Fruit fly (Drosophila melanogaster) whole organism, embryonic: ENCODE measurements around the gene CG2961.

Source experiments
- Abd-B ChIP-seq: fragments of 200-800 bp; sonication (Bioruptor generic); optimal IDR thresholded peaks from 2 replicates; lab custom pipeline; 2018; ENCODE audit warnings: missing biosample characterization, mild to moderate bottlenecking, missing genetic modification characterization, moderate library complexity
- Ada2b ChIP-seq: fragments of 200-800 bp; sonication (Bioruptor generic); IDR thresholded peaks from 2 replicates; pipeline ENCODE4 v1.3.6; 2022; ENCODE audit warnings: missing biosample characterization, missing genetic modification characterization
- Adf1 ChIP-seq: fragments of 200-800 bp; sonication (Bioruptor generic); IDR thresholded peaks from 2 replicates; pipeline ENCODE4 v1.3.6; 2022; ENCODE audit warnings: missing biosample characterization, missing genetic modification characterization
- Asciz ChIP-seq: fragments of 200-800 bp; sonication (Bioruptor generic); optimal IDR thresholded peaks from 2 replicates; lab custom pipeline; 2017; ENCODE audit warnings: missing biosample characterization, mild to moderate bottlenecking, missing genetic modification characterization, missing genetic modification reagents
- CG10959 ChIP-seq: fragments of 200-800 bp; sonication (Bioruptor generic); IDR thresholded peaks from 2 replicates; pipeline ENCODE4 v1.3.6; 2022; ENCODE audit warnings: missing biosample characterization, missing genetic modification characterization
- CG11085 ChIP-seq: fragments of 200-800 bp; sonication (Bioruptor generic); IDR thresholded peaks from 2 replicates; pipeline ENCODE4 v1.3.6; 2022; ENCODE audit warnings: missing biosample characterization, missing genetic modification characterization
- CG11504 ChIP-seq: fragments of 200-800 bp; sonication (Bioruptor generic); optimal IDR thresholded peaks from 3 replicates; lab custom pipeline; 2019; ENCODE audit warnings: missing biosample characterization, mild to moderate bottlenecking, missing genetic modification characterization, moderate library complexity
- CG11695 ChIP-seq: fragments of 200-800 bp; sonication (Bioruptor generic); IDR thresholded peaks from 3 replicates; pipeline ENCODE4 v1.3.6; 2022; ENCODE audit warnings: missing biosample characterization, missing genetic modification characterization
- CG13775 ChIP-seq: fragments of 200-800 bp; sonication (Bioruptor generic); optimal IDR thresholded peaks from 3 replicates; lab custom pipeline; 2017; ENCODE audit warnings: missing biosample characterization, mild to moderate bottlenecking, missing genetic modification characterization
- CG16815 ChIP-seq: fragments of 200-800 bp; sonication (Bioruptor generic); optimal IDR thresholded peaks from 3 replicates; lab custom pipeline; 2017; ENCODE audit warnings: missing biosample characterization, mild to moderate bottlenecking, missing genetic modification characterization
- CG17186 ChIP-seq: fragments of 200-800 bp; sonication (Bioruptor generic); optimal IDR thresholded peaks from 3 replicates; lab custom pipeline; 2017; ENCODE audit warnings: missing biosample characterization, missing genetic modification reagents, missing genetic modification characterization
- CG2120 ChIP-seq: fragments of 200-800 bp; sonication (Bioruptor generic); optimal IDR thresholded peaks from 3 replicates; lab custom pipeline; 2016; ENCODE audit warnings: missing biosample characterization, missing genetic modification characterization
- CG31224 ChIP-seq: fragments of 200-800 bp; sonication (Bioruptor generic); IDR thresholded peaks from 2 replicates; pipeline ENCODE4 v1.3.6; 2022; ENCODE audit warnings: missing biosample characterization, missing genetic modification characterization
- CG42726 ChIP-seq: fragments of 200-800 bp; sonication (Bioruptor generic); IDR thresholded peaks from 2 replicates; pipeline ENCODE4 v1.3.6; 2022; ENCODE audit warnings: missing biosample characterization, missing genetic modification characterization; ENCODE audit not compliant: partially characterized antibody
- CG4360 ChIP-seq: fragments of 200-800 bp; sonication (Bioruptor generic); IDR thresholded peaks from 2 replicates; pipeline ENCODE4 v1.3.6; 2022; ENCODE audit warnings: missing biosample characterization, missing genetic modification characterization
- CG5180 ChIP-seq: fragments of 200-800 bp; sonication (Bioruptor generic); optimal IDR thresholded peaks from 3 replicates; lab custom pipeline; 2017; ENCODE audit warnings: missing biosample characterization, missing genetic modification characterization, mild to moderate bottlenecking, moderate library complexity, missing genetic modification reagents
- CG5245 ChIP-seq: fragments of 200-800 bp; sonication (Bioruptor generic); optimal IDR thresholded peaks from 3 replicates; lab custom pipeline; 2016; ENCODE audit warnings: missing biosample characterization, missing genetic modification characterization
- CG6254 ChIP-seq: fragments of 200-800 bp; sonication (Bioruptor generic); optimal IDR thresholded peaks from 3 replicates; lab custom pipeline; 2017; ENCODE audit warnings: mild to moderate bottlenecking, missing biosample characterization, missing genetic modification reagents, missing genetic modification characterization
- CG6683 ChIP-seq: fragments of 200-800 bp; sonication (Bioruptor generic); optimal IDR thresholded peaks from 2 replicates; lab custom pipeline; 2017; ENCODE audit warnings: missing biosample characterization, mild to moderate bottlenecking, missing genetic modification characterization, missing genetic modification reagents
- CG7839 ChIP-seq: fragments of 200-800 bp; sonication (Bioruptor generic); optimal IDR thresholded peaks from 3 replicates; lab custom pipeline; 2018; ENCODE audit warnings: missing biosample characterization, mild to moderate bottlenecking, missing genetic modification characterization, moderate library complexity
- CG7963 ChIP-seq: fragments of 200-800 bp; sonication (Bioruptor generic); IDR thresholded peaks from 3 replicates; pipeline ENCODE4 v1.3.6; 2022; ENCODE audit warnings: missing biosample characterization, missing genetic modification characterization; ENCODE audit not compliant: partially characterized antibody
- CG8089 ChIP-seq: fragments of 200-800 bp; sonication (Bioruptor generic); optimal IDR thresholded peaks from 3 replicates; lab custom pipeline; 2016; ENCODE audit warnings: missing biosample characterization, missing genetic modification characterization
- CG9727 ChIP-seq: fragments of 200-800 bp; sonication (Bioruptor generic); optimal IDR thresholded peaks from 3 replicates; lab custom pipeline; 2017; ENCODE audit warnings: missing biosample characterization, mild to moderate bottlenecking, missing genetic modification characterization
- Dip3 ChIP-seq: fragments of 200-800 bp; sonication (Bioruptor generic); optimal IDR thresholded peaks from 3 replicates; lab custom pipeline; 2016; ENCODE audit warnings: missing biosample characterization, missing genetic modification characterization
- Dll ChIP-seq: fragments of 200-800 bp; sonication (Bioruptor generic); IDR thresholded peaks from 4 replicates; pipeline ENCODE4 v1.3.6; 2022; ENCODE audit warnings: missing biosample characterization, missing genetic modification characterization; ENCODE audit not compliant: partially characterized antibody
- Fer3 ChIP-seq: fragments of 200-800 bp; sonication (Bioruptor generic); optimal IDR thresholded peaks from 2 replicates; lab custom pipeline; 2018; ENCODE audit warnings: missing biosample characterization, mild to moderate bottlenecking, missing genetic modification characterization, moderate library complexity
- Gug ChIP-seq: fragments of 200-800 bp; sonication (Bioruptor generic); IDR thresholded peaks from 4 replicates; pipeline ENCODE4 v1.3.6; 2022; ENCODE audit warnings: missing biosample characterization, missing genetic modification characterization
- H15 ChIP-seq: fragments of 200-800 bp; sonication (Bioruptor generic); IDR thresholded peaks from 3 replicates; pipeline ENCODE4 v1.3.6; 2022; ENCODE audit warnings: missing biosample characterization, missing genetic modification characterization
- Hmx ChIP-seq: fragments of 200-800 bp; sonication (Bioruptor generic); optimal IDR thresholded peaks from 2 replicates; lab custom pipeline; 2016; ENCODE audit warnings: missing biosample characterization, missing genetic modification characterization
- Meics ChIP-seq: fragments of 200-800 bp; sonication (Bioruptor generic); optimal IDR thresholded peaks from 2 replicates; lab custom pipeline; 2017; ENCODE audit warnings: missing biosample characterization, mild to moderate bottlenecking, missing genetic modification characterization
- Myb ChIP-seq: fragments of 200-800 bp; sonication (Bioruptor generic); optimal IDR thresholded peaks from 2 replicates; lab custom pipeline; 2016; ENCODE audit warnings: missing biosample characterization, missing genetic modification characterization
- Nf-YC ChIP-seq: fragments of 200-800 bp; optimal IDR thresholded peaks from 3 replicates; lab custom pipeline; 2019; ENCODE audit warnings: missing biosample characterization, mild to moderate bottlenecking, missing genetic modification characterization, moderate library complexity
- Rfx ChIP-seq: fragments of 200-800 bp; sonication (Bioruptor generic); IDR thresholded peaks from 2 replicates; pipeline ENCODE4 v1.3.6; 2022; ENCODE audit warnings: missing biosample characterization, missing genetic modification characterization
- Sox100B ChIP-seq: fragments of 200-800 bp; sonication (Bioruptor generic); optimal IDR thresholded peaks from 3 replicates; lab custom pipeline; 2018; ENCODE audit warnings: missing biosample characterization, mild to moderate bottlenecking, missing genetic modification characterization
- TFAM ChIP-seq: fragments of 200-800 bp; sonication (Bioruptor generic); optimal IDR thresholded peaks from 2 replicates; lab custom pipeline; 2017; ENCODE audit warnings: missing biosample characterization, missing genetic modification characterization, inconsistent platforms
- bab2 ChIP-seq: fragments of 200-800 bp; sonication (Bioruptor generic); optimal IDR thresholded peaks from 2 replicates; lab custom pipeline; 2016; ENCODE audit warnings: missing biosample characterization, missing genetic modification characterization
- bowl ChIP-seq: fragments of 200-800 bp; sonication (Bioruptor generic); IDR thresholded peaks from 2 replicates; pipeline ENCODE4 v1.3.6; 2022; ENCODE audit warnings: missing biosample characterization, missing genetic modification characterization
- bsh ChIP-seq, 2 experiments: fragments of 200-800 bp; sonication (Bioruptor generic); optimal IDR thresholded peaks; 2 replicates each; lab custom pipeline; 2017 to 2018; ENCODE audit warnings: mild to moderate bottlenecking in 2 of 2, missing biosample characterization in 2 of 2, missing genetic modification characterization in 2 of 2, moderate library complexity in 1 of 2
- caup ChIP-seq: fragments of 200-800 bp; sonication (Bioruptor generic); optimal IDR thresholded peaks from 3 replicates; lab custom pipeline; 2017; ENCODE audit warnings: missing biosample characterization, mild to moderate bottlenecking, missing genetic modification characterization, moderate library complexity; ENCODE audit not compliant: severe bottlenecking
- disco-r ChIP-seq: fragments of 200-800 bp; sonication (Bioruptor generic); optimal IDR thresholded peaks from 2 replicates; lab custom pipeline; 2016; ENCODE audit warnings: missing biosample characterization, missing genetic modification characterization
- dmrt99B ChIP-seq: fragments of 200-800 bp; sonication (Bioruptor generic); optimal IDR thresholded peaks from 2 replicates; lab custom pipeline; 2018; ENCODE audit warnings: missing biosample characterization, mild to moderate bottlenecking, missing genetic modification characterization, moderate library complexity
- dysf ChIP-seq: fragments of 200-800 bp; sonication (Bioruptor generic); IDR thresholded peaks from 3 replicates; pipeline ENCODE4 v1.3.6; 2022; ENCODE audit warnings: missing biosample characterization, missing genetic modification characterization
- eve ChIP-seq, 2 experiments: fragments of >200 bp; optimal IDR thresholded peaks; 2 replicates each; lab custom pipeline; 2017; ENCODE audit warnings: missing biosample characterization in 2 of 2, missing genetic modification characterization in 2 of 2
- fd64A ChIP-seq: fragments of 200-800 bp; sonication (Bioruptor generic); optimal IDR thresholded peaks from 3 replicates; lab custom pipeline; 2018; ENCODE audit warnings: missing biosample characterization, mild to moderate bottlenecking, missing genetic modification characterization
- gt ChIP-seq: fragments of 200-800 bp; sonication (Bioruptor generic); IDR thresholded peaks from 2 replicates; pipeline ENCODE4 v1.3.6; 2022; ENCODE audit warnings: missing biosample characterization, missing genetic modification characterization
- lab ChIP-seq: fragments of 200-800 bp; sonication (Bioruptor generic); optimal IDR thresholded peaks from 3 replicates; lab custom pipeline; 2017; ENCODE audit warnings: missing biosample characterization, missing genetic modification characterization, mild to moderate bottlenecking, moderate library complexity, missing genetic modification reagents
- prd ChIP-seq, 3 experiments: fragments of >200 bp in 2 of 3; fragments of 200-800 bp in 1 of 3; sonication (Bioruptor generic) in 1 of 3; optimal IDR thresholded peaks in 2 of 3; IDR thresholded peaks in 1 of 3; 2 replicates in 2 of 3; 3 replicates in 1 of 3; pipeline versions ENCODE4 v1.3.6 to Lab custom; 2017 to 2022; ENCODE audit warnings: missing biosample characterization in 1 of 3, missing genetic modification characterization in 1 of 3
- tgo ChIP-seq: fragments of 200-800 bp; sonication (Bioruptor generic); IDR thresholded peaks from 3 replicates; pipeline ENCODE4 v1.3.6; 2022; ENCODE audit warnings: missing biosample characterization, missing genetic modification characterization
- toy ChIP-seq: fragments of 200-800 bp; sonication (Bioruptor generic); IDR thresholded peaks from 2 replicates; pipeline ENCODE4 v1.3.6; 2022; ENCODE audit warnings: missing biosample characterization, missing genetic modification characterization
- yki ChIP-seq: fragments of >200 bp; optimal IDR thresholded peaks from 3 replicates; lab custom pipeline; 2018
- zen ChIP-seq: fragments of 200-800 bp; sonication (Bioruptor generic); optimal IDR thresholded peaks from 3 replicates; lab custom pipeline; 2018; ENCODE audit warnings: missing biosample characterization, mild to moderate bottlenecking, missing genetic modification characterization, moderate library complexity

Gene CG2961

DNA sequence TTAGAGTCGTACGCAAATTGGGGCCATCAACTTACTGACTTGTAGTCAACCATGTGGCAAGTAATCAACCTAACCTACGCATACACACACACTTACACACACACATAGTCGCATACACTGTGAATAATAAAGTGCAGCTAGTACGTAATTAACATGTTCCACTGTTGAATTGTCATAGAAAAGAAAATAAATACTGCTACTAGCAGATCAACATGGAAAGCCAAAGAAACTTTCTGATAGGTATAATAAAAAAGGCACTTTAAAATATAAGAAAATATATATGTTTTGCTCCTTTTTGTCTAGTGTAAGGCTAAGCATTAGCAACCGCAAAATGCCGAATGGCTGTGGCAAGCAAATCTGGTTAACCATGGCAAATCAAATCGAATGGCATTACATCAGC, 26.6 kb upstream of the CG2961 start (continued):
- TF ChIP-seq dmrt99B (tag; lab: Kevin White, UChicago) (peak; percentile 51), Meics (GFP tag; lab: Kevin White, UChicago) (peak; percentile 16), CG11695 (GFP tag; lab: Robert Waterston, UW) (no peak), TFAM (GFP tag; lab: Kevin White, UChicago) (no peak), CG6254 (GFP tag; lab: Kevin White, UChicago) (no peak), Ada2b (no peak), CG9727 (GFP tag; lab: Kevin White, UChicago) (no peak), bowl (GFP tag; lab: Robert Waterston, UW) (no peak), Dll (GFP tag; lab: Robert Waterston, UW) (no peak), CG2120 (GFP tag; lab: Kevin White, UChicago) (peak; percentile 26), Myb (no peak), caup (GFP tag; lab: Kevin White, UChicago) (no peak), CG5180 (GFP tag; lab: Kevin White, UChicago) (no peak), CG6683 (GFP tag; lab: Kevin White, UChicago) (no peak), Dip3 (GFP tag; lab: Kevin White, UChicago) (no peak), Fer3 (tag; lab: Kevin White, UChicago) (no peak), Gug (no peak), H15 (GFP tag; lab: Robert Waterston, UW) (no peak), disco-r (no peak), CG5245 (GFP tag; lab: Kevin White, UChicago) (no peak), Sox100B (GFP tag; lab: Kevin White, UChicago) (no peak), eve (GFP tag; optimal IDR thresholded peaks at IDR 0.05; lab: Kevin White, UChicago) (no peak), Nf-YC (no peak), Abd-B (GFP tag; lab: Kevin White, UChicago) (no peak), CG17186 (GFP tag; lab: Kevin White, UChicago) (no peak), CG11085 (GFP tag; lab: Robert Waterston, UW) (no peak), CG7839 (tag; lab: Kevin White, UChicago) (peak; percentile 28), Rfx (GFP tag; lab: Robert Waterston, UW) (0 out of 2 replicates have a peak, but pooled peaks have one; percentile 21), toy (GFP tag; lab: Robert Waterston, UW) (no peak), dysf (GFP tag; lab: Robert Waterston, UW) (no peak), CG10959 (GFP tag; lab: Robert Waterston, UW) (no peak), CG7963 (no peak), CG16815 (GFP tag; lab: Kevin White, UChicago) (no peak), tgo (GFP tag; lab: Robert Waterston, UW) (0 out of 3 replicates have a peak, but pooled peaks have one; percentile 29), lab (peak; percentile 25), CG31224 (GFP tag; lab: Robert Waterston, UW) (no peak), Adf1 (GFP tag; lab: Robert Waterston, UW) (no peak), CG4360 (GFP tag; lab: Robert Waterston, UW) (no peak), Asciz (GFP tag; lab: Kevin White, UChicago) (no peak), gt (GFP tag; lab: Robert Waterston, UW) (no peak), bsh (GFP tag; optimal IDR thresholded peaks at IDR 0.05; lab: Kevin White, UChicago) (no peak), Hmx (GFP tag; lab: Kevin White, UChicago) (no peak), zen (tag; lab: Kevin White, UChicago) (no peak), yki (lab: Kevin White, UChicago) (no peak), CG8089 (GFP tag; lab: Kevin White, UChicago) (no peak), CG42726 (GFP tag; lab: Robert Waterston, UW) (no peak), CG13775 (GFP tag; lab: Kevin White, UChicago) (no peak), fd64A (no peak), bab2 (no peak), prd (optimal IDR thresholded peaks at IDR 0.05; lab: Kevin White, UChicago) (no peak), prd (GFP tag; IDR thresholded peaks at IDR 0.05; lab: Robert Waterston, UW) (no peak), CG11504 (tag; lab: Kevin White, UChicago) (peak; percentile 29)
